Worm (Caenorhabditis elegans) whole organism, L3 larva: ENCODE results near the gene C04G6.2.

ENCODE experiments used
- R02D3.7 ChIP-seq: fragments of 150-350 bp; optimal IDR thresholded peaks from 2 replicates; lab custom pipeline; 2014; ENCODE audit warnings: missing biosample characterization, missing genetic modification characterization
- ZK546.5 ChIP-seq: sonication (generic microtip); optimal IDR thresholded peaks from 2 replicates; lab custom pipeline; 2017; ENCODE audit warnings: missing biosample characterization, missing genetic modification characterization
- aly-2 ChIP-seq: fragments of 150-350 bp; optimal IDR thresholded peaks from 2 replicates; lab custom pipeline; 2014; ENCODE audit warnings: missing biosample characterization, missing genetic modification characterization
- ama-1 ChIP-seq: fragments of 150-350 bp; optimal IDR thresholded peaks from 2 replicates; lab custom pipeline; 2018
- ceh-16 ChIP-seq: sonication (generic microtip); optimal IDR thresholded peaks from 2 replicates; lab custom pipeline; 2017; ENCODE audit warnings: missing biosample characterization, missing genetic modification characterization
- ceh-82 ChIP-seq: fragments of 150-350 bp; optimal IDR thresholded peaks from 2 replicates; lab custom pipeline; 2014; ENCODE audit warnings: missing biosample characterization, missing genetic modification characterization
- ceh-9 ChIP-seq: sonication (generic microtip); optimal IDR thresholded peaks from 2 replicates; lab custom pipeline; 2018; ENCODE audit warnings: missing biosample characterization, missing genetic modification characterization
- egl-27 ChIP-seq: sonication (generic microtip); optimal IDR thresholded peaks from 4 replicates; lab custom pipeline; 2017; ENCODE audit warnings: missing biosample characterization, missing genetic modification reagents, missing genetic modification characterization
- egl-5 ChIP-seq: fragments of 150-350 bp; optimal IDR thresholded peaks from 2 replicates; lab custom pipeline; 2017; ENCODE audit warnings: missing biosample characterization, missing genetic modification reagents, missing genetic modification characterization, inconsistent platforms
- elt-1 ChIP-seq: fragments of 150-350 bp; optimal IDR thresholded peaks from 2 replicates; lab custom pipeline; 2014; ENCODE audit warnings: missing biosample characterization, missing genetic modification characterization
- elt-2 ChIP-seq: sonication (generic microtip); optimal IDR thresholded peaks from 2 replicates; lab custom pipeline; 2016; ENCODE audit warnings: missing genetic modification reagents, mild to moderate bottlenecking, missing genetic modification characterization, missing compliant biosample characterization
- elt-3 ChIP-seq, 3 experiments: fragments of 150-350 bp in 1 of 3; sonication (generic microtip) in 2 of 3; optimal IDR thresholded peaks; 2 replicates in 2 of 3; 4 replicates in 1 of 3; lab custom pipeline; 2014 to 2017; ENCODE audit warnings: missing biosample characterization in 3 of 3, missing genetic modification characterization in 3 of 3
- eor-1 ChIP-seq, 2 experiments: fragments of 150-350 bp; optimal IDR thresholded peaks; 2 replicates each; lab custom pipeline; 2014 to 2018; ENCODE audit warnings: missing biosample characterization in 2 of 2, missing genetic modification characterization in 2 of 2
- fkh-10 ChIP-seq: sonication (generic microtip); optimal IDR thresholded peaks from 2 replicates; lab custom pipeline; 2017; ENCODE audit warnings: missing biosample characterization, missing genetic modification reagents, missing genetic modification characterization
- fkh-2 ChIP-seq: fragments of 150-350 bp; optimal IDR thresholded peaks from 2 replicates; lab custom pipeline; 2014; ENCODE audit warnings: missing biosample characterization, missing genetic modification reagents, missing genetic modification characterization
- fos-1 ChIP-seq: fragments of 150-350 bp; optimal IDR thresholded peaks from 2 replicates; lab custom pipeline; 2014; ENCODE audit warnings: missing biosample characterization, missing genetic modification characterization
- hmg-11 ChIP-seq: sonication (generic microtip); optimal IDR thresholded peaks from 2 replicates; lab custom pipeline; 2016; ENCODE audit warnings: missing genetic modification characterization, missing compliant biosample characterization
- jun-1 ChIP-seq: fragments of 150-350 bp; optimal IDR thresholded peaks from 2 replicates; lab custom pipeline; 2014; ENCODE audit warnings: missing biosample characterization, missing genetic modification reagents, missing genetic modification characterization
- lin-15B ChIP-seq: fragments of 150-350 bp; optimal IDR thresholded peaks from 2 replicates; lab custom pipeline; 2014; ENCODE audit warnings: missing biosample characterization, missing genetic modification characterization
- lin-39 ChIP-seq: fragments of 150-350 bp; optimal IDR thresholded peaks from 2 replicates; lab custom pipeline; 2018; ENCODE audit warnings: missing biosample characterization, missing genetic modification reagents, missing genetic modification characterization
- lsy-12 ChIP-seq: sonication (generic microtip); optimal IDR thresholded peaks from 2 replicates; lab custom pipeline; 2016; ENCODE audit warnings: mild to moderate bottlenecking, missing genetic modification characterization, missing compliant biosample characterization
- nfya-1 ChIP-seq: sonication (generic microtip); optimal IDR thresholded peaks from 2 replicates; lab custom pipeline; 2017; ENCODE audit warnings: missing genetic modification characterization, mild to moderate bottlenecking, missing compliant biosample characterization, antibody characterized with exemption, moderate library complexity; ENCODE audit not compliant: insufficient read depth
- nhr-11 ChIP-seq: fragments of 150-350 bp; optimal IDR thresholded peaks from 2 replicates; lab custom pipeline; 2014; ENCODE audit warnings: missing biosample characterization, missing genetic modification characterization
- nhr-23 ChIP-seq: fragments of 150-350 bp; optimal IDR thresholded peaks from 2 replicates; lab custom pipeline; 2014; ENCODE audit warnings: missing biosample characterization, missing genetic modification reagents, missing genetic modification characterization
- nhr-25 ChIP-seq: sonication (generic microtip); optimal IDR thresholded peaks from 2 replicates; lab custom pipeline; 2017; ENCODE audit warnings: missing biosample characterization, missing genetic modification characterization
- nhr-28 ChIP-seq: fragments of 150-350 bp; optimal IDR thresholded peaks from 2 replicates; lab custom pipeline; 2014; ENCODE audit warnings: missing biosample characterization, missing genetic modification characterization
- nhr-43 ChIP-seq: sonication (generic microtip); optimal IDR thresholded peaks from 2 replicates; lab custom pipeline; 2016; ENCODE audit warnings: mild to moderate bottlenecking, missing genetic modification characterization, missing compliant biosample characterization; ENCODE audit not compliant: poor library complexity, severe bottlenecking
- nhr-67 ChIP-seq: fragments of 150-350 bp; optimal IDR thresholded peaks from 2 replicates; lab custom pipeline; 2014; ENCODE audit warnings: missing biosample characterization, missing genetic modification characterization
- nhr-77 ChIP-seq: fragments of 150-350 bp; optimal IDR thresholded peaks from 2 replicates; lab custom pipeline; 2014; ENCODE audit warnings: missing biosample characterization, missing genetic modification characterization
- pha-4 ChIP-seq: fragments of 150-350 bp; optimal IDR thresholded peaks from 2 replicates; lab custom pipeline; 2014; ENCODE audit warnings: missing biosample characterization, missing genetic modification reagents, missing genetic modification characterization
- pqm-1 ChIP-seq: fragments of 150-350 bp; optimal IDR thresholded peaks from 2 replicates; lab custom pipeline; 2017; ENCODE audit warnings: missing biosample characterization, missing genetic modification characterization, inconsistent platforms
- skn-1 ChIP-seq: fragments of 150-350 bp; optimal IDR thresholded peaks from 2 replicates; lab custom pipeline; 2014; ENCODE audit warnings: missing biosample characterization, missing genetic modification characterization
- snpc-4 ChIP-seq: fragments of 150-350 bp; optimal IDR thresholded peaks from 2 replicates; lab custom pipeline; 2014; ENCODE audit warnings: missing biosample characterization, missing genetic modification characterization
- tbx-2 ChIP-seq: sonication (generic microtip); optimal IDR thresholded peaks from 2 replicates; lab custom pipeline; 2016; ENCODE audit warnings: mild to moderate bottlenecking, missing genetic modification characterization, missing compliant biosample characterization
- unc-39 ChIP-seq: sonication (generic microtip); optimal IDR thresholded peaks from 4 replicates; lab custom pipeline; 2017; ENCODE audit warnings: missing biosample characterization, missing genetic modification characterization
- zag-1 ChIP-seq: fragments of 150-350 bp; optimal IDR thresholded peaks from 2 replicates; lab custom pipeline; 2014; ENCODE audit warnings: missing biosample characterization, missing genetic modification characterization
- ztf-4 ChIP-seq: fragments of 150-350 bp; optimal IDR thresholded peaks from 2 replicates; lab custom pipeline; 2014; ENCODE audit warnings: missing biosample characterization, missing genetic modification characterization

The C04G6.2 gene

ce11 chrII:5099649-5100048 is 6.6 kb downstream of the C04G6.2 start, which contains the start of gene C04G6.6:
TSS of gene C04G6.6 (minus strand) at chrII:5099749.
- no peak for TF ChIP-seq eor-1 (tag; optimal IDR thresholded peaks at IDR 0.05; lab: Kevin White, UChicago)
- TF ChIP-seq ZK546.5 (tag; lab: Kevin White, UChicago): no peak
- TF ChIP-seq ceh-9 (tag; lab: Kevin White, UChicago): no peak
- no peak for TF ChIP-seq nfya-1 (tag; lab: Kevin White, UChicago)
- TF ChIP-seq nhr-28 (tag; lab: Kevin White, UChicago): no peak
- TF ChIP-seq pqm-1 (tag; lab: Kevin White, UChicago): no peak
- no peak for TF ChIP-seq lin-15B (tag; lab: Kevin White, UChicago)

- TF ChIP-seq lin-39 (tag; lab: Kevin White, UChicago) (no peak), elt-3 (tag; optimal IDR thresholded peaks at IDR 0.05; lab: Kevin White, UChicago) (no peak), elt-2 (tag; lab: Kevin White, UChicago) (no peak), ztf-4 (no peak), ZK546.5 (tag; lab: Kevin White, UChicago) (no peak), ceh-82 (tag; lab: Kevin White, UChicago) (no peak), fos-1 (tag; lab: Kevin White, UChicago) (no peak), nhr-23 (tag; lab: Kevin White, UChicago) (no peak), lin-15B (tag; lab: Kevin White, UChicago) (no peak), unc-39 (tag; lab: Kevin White, UChicago) (no peak), ama-1 (lab: Kevin White, UChicago) (no peak), nhr-67 (tag; lab: Kevin White, UChicago) (no peak), jun-1 (no peak)
Measured at ce11 chrII:5101701-5102100, 8.7 kb downstream of the C04G6.2 start, which contains the start of the genes idpb-3 and idpb-1. TSS of gene idpb-3 (minus strand) at chrII:5101801. TSS of gene idpb-1 (plus strand) at chrII:5101984.

ce11 chrII:5103189-5103588 is 10.2 kb downstream of the C04G6.2 start:
- TF ChIP-seq R02D3.7 (tag; lab: Kevin White, UChicago) (no peak), egl-5 (no peak), elt-1 (peak; percentile 88), nhr-25 (tag; lab: Kevin White, UChicago) (peak; percentile 3)

ce11 chrII:5103784-5104457 is 10.9 kb downstream of the C04G6.2 start, which contains the start of the genes C04G6.11 and mpk-2:
TSS of gene C04G6.11 (minus strand) at chrII:5103834.
TSS of gene mpk-2 (plus strand) at chrII:5104118.
- TF ChIP-seq pha-4 (tag; lab: Kevin White, UChicago) (peak; percentile 27), jun-1 (peak; percentile 33), fkh-10 (GFP tag; lab: Kevin White, UChicago) (no peak), ztf-4 (no peak), nhr-77 (tag; lab: Kevin White, UChicago) (no peak), elt-2 (tag; lab: Kevin White, UChicago) (peak; percentile 99), pqm-1 (tag; lab: Kevin White, UChicago) (peak; percentile 42)
- TF ChIP-seq, all 47 proteins: peak for 4

- TF ChIP-seq tbx-2 (tag; lab: Kevin White, UChicago) (peak; percentile 75), elt-3 (tag; optimal IDR thresholded peaks at IDR 0.05; lab: Kevin White, UChicago) (peak in 1 of 3 experiments; percentile 48), lin-15B (tag; lab: Kevin White, UChicago) (peak; percentile 6), snpc-4 (tag; lab: Kevin White, UChicago) (peak; percentile 21), elt-1 (no peak), ceh-16 (tag; lab: Kevin White, UChicago) (no peak), zag-1 (tag; lab: Kevin White, UChicago) (peak; percentile 4), skn-1 (tag; lab: Kevin White, UChicago) (no peak), aly-2 (tag; lab: Kevin White, UChicago) (peak; percentile 68), egl-27 (tag; lab: Kevin White, UChicago) (peak; percentile 67), nhr-23 (tag; lab: Kevin White, UChicago) (peak; percentile 69), lsy-12 (tag; lab: Kevin White, UChicago) (peak; percentile 78), nhr-43 (tag; lab: Kevin White, UChicago) (peak; percentile 87), nhr-77 (tag; lab: Kevin White, UChicago) (peak; percentile 34), ztf-4 (peak; percentile 19), fkh-2 (tag; lab: Kevin White, UChicago) (no peak), elt-2 (tag; lab: Kevin White, UChicago) (peak; percentile 80), nfya-1 (tag; lab: Kevin White, UChicago) (peak; percentile 78), nhr-11 (tag; lab: Kevin White, UChicago) (no peak), pha-4 (tag; lab: Kevin White, UChicago) (peak; percentile 78), ama-1 (lab: Kevin White, UChicago) (peak; percentile 20), hmg-11 (tag; lab: Kevin White, UChicago) (peak; percentile 83), jun-1 (peak; percentile 11), lin-39 (tag; lab: Kevin White, UChicago) (peak; percentile 41)
Measured at ce11 chrII:5105020-5105419, 12.0 kb downstream of the C04G6.2 start.
